Worm (Caenorhabditis elegans): ENCODE results near the gene K07F5.12.

The K07F5.12 gene

DNA sequence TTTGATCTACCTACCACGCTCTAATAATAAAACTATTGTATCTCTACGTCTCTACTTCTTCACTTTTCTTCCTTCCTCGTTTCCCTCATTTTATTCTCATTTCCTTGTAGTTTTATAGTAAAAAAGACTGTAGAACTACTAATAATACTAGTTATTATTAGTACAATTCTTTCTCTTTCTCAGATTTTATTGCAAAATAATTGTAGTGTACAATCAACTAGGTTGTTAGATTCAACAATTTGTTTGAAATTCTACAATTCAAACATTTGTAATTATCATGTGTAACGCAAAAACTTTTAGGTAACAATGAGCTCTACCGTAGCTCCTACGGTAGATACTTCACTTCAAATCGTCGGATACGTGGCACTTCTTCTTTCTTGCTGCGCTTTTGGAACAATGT, at the start of gene K07F5.12:
Gene K07F5.12, plus strand, starts transcription at position 301 of the 400 bp plus-strand sequence.
- TF ChIP-seq tbx-37 (GFP tag; conservative IDR thresholded peaks at IDR 0.05) (no peak), hmbx-1 (tag; optimal IDR thresholded peaks at IDR 0.05) (no peak), ceh-13 (GFP tag; optimal IDR thresholded peaks at IDR 0.05) (no peak), F13C5.2 (tag; optimal IDR thresholded peaks at IDR 0.05) (no peak), tra-4 (tag; optimal IDR thresholded peaks at IDR 0.05) (no peak), B0310.2 (tag; optimal IDR thresholded peaks at IDR 0.05) (no peak), ceh-36 (tag; optimal IDR thresholded peaks at IDR 0.05) (no peak), hmg-4 (GFP tag; optimal IDR thresholded peaks at IDR 0.05) (no peak), tbx-11 (GFP tag; IDR thresholded peaks at IDR 0.05) (no peak), flt-1 (GFP tag; IDR thresholded peaks at IDR 0.05) (no peak)

DNA sequence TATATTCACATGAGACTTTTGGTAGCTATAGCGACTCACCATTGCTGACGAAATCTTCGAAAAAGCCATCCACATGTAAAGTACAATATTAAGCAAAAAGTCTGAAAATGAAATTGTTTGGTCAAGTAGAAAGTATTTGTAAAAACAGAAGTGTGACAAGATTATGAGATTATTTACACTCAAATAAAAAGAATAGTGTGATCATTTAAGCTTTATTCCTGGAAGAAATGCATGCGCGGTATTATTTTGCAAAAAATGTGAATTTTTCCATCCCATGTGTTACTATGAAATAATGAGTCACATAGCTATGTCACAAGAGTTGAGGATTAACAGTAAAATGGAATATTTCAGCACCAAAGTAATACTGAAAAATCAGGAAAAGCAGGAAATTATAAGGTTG, 45.2 kb upstream of the K07F5.12 start, which contains the start of gene dct-15:
Gene dct-15, minus strand, starts transcription at position 101 of the 400 bp plus-strand sequence.
- TF ChIP-seq flt-1 (GFP tag; IDR thresholded peaks at IDR 0.05) = no peak
- TF ChIP-seq pes-1 (GFP tag; IDR thresholded peaks at IDR 0.05) = no peak
- TF ChIP-seq tbx-37 (GFP tag; conservative IDR thresholded peaks at IDR 0.05) = no peak
- no peak for TF ChIP-seq ceh-13 (GFP tag; optimal IDR thresholded peaks at IDR 0.05)
- no peak for TF ChIP-seq tra-4 (tag; optimal IDR thresholded peaks at IDR 0.05)
- TF ChIP-seq hnd-1 (tag; optimal IDR thresholded peaks at IDR 0.05) = no peak
- no peak for TF ChIP-seq F13C5.2 (tag; optimal IDR thresholded peaks at IDR 0.05)
- no peak for TF ChIP-seq hmg-4 (GFP tag; optimal IDR thresholded peaks at IDR 0.05)
- TF ChIP-seq B0310.2 (tag; optimal IDR thresholded peaks at IDR 0.05) = no peak
- TF ChIP-seq aly-1 (tag; optimal IDR thresholded peaks at IDR 0.05) = no peak
- no peak for TF ChIP-seq scrt-1 (GFP tag; IDR thresholded peaks at IDR 0.05)
- no peak for TF ChIP-seq tbx-11 (GFP tag; IDR thresholded peaks at IDR 0.05)
- TF ChIP-seq hmbx-1 (tag; optimal IDR thresholded peaks at IDR 0.05) = no peak

DNA sequence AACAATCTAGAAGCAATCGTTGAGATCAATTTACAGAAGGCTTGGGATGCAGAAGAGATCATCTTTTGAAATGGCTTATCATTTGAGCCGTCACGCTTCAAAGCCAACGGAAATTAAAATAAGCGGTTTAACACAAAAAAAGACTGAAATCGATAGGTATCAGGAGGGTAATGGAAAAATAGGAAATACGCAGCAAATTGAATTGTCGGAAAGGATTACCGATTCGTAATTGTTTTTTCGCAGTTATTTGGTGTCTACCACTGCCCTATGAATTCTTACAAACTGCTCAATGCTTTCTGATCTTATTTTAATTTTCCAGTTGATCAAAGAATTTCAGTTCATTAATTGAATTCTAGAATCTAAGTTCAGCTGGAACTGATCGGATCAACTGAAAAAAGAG, 44.3 kb upstream of the K07F5.12 start:
- TF ChIP-seq hmg-4 (GFP tag; optimal IDR thresholded peaks at IDR 0.05) (no peak), ets-7 (tag; optimal IDR thresholded peaks at IDR 0.05) (no peak), F13C5.2 (tag; optimal IDR thresholded peaks at IDR 0.05) (no peak), hnd-1 (tag; optimal IDR thresholded peaks at IDR 0.05) (no peak), flt-1 (GFP tag; IDR thresholded peaks at IDR 0.05) (no peak), B0310.2 (tag; optimal IDR thresholded peaks at IDR 0.05) (no peak), tbx-11 (GFP tag; IDR thresholded peaks at IDR 0.05) (no peak), ama-1 (optimal IDR thresholded peaks at IDR 0.05) (no peak), tra-4 (tag; optimal IDR thresholded peaks at IDR 0.05) (no peak), scrt-1 (GFP tag; IDR thresholded peaks at IDR 0.05) (no peak), tbx-37 (GFP tag; conservative IDR thresholded peaks at IDR 0.05) (no peak), ceh-36 (tag; optimal IDR thresholded peaks at IDR 0.05) (no peak), ceh-13 (GFP tag; optimal IDR thresholded peaks at IDR 0.05) (no peak), sea-1 (GFP tag; conservative IDR thresholded peaks at IDR 0.05) (no peak), aly-1 (tag; optimal IDR thresholded peaks at IDR 0.05) (no peak), pes-1 (GFP tag; IDR thresholded peaks at IDR 0.05) (no peak), hmbx-1 (tag; optimal IDR thresholded peaks at IDR 0.05) (no peak)

DNA sequence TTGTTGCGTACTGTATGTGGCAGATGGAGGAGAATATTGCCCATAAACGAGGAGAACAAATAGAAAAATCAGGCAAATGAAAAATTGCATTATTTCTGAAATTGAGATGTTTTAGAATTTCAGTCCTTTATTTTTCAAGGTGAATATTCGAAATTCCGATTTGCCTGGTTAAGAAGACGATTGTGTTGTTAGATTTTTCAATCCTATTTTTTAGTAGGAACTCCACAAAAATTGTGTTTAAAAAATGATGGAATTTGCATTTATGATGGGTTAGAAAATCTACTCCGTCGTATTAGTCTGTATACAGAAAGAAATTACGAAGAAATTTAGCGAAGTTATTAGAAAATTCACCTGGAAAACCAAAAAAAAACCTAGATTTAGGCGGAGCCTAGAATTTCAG, 40.4 kb upstream of the K07F5.12 start, which contains the start of gene egl-20:
Gene egl-20, minus strand, starts transcription at position 101 of the 400 bp plus-strand sequence.
- no peak for TF ChIP-seq tbx-37 (GFP tag; conservative IDR thresholded peaks at IDR 0.05)
- no peak for TF ChIP-seq scrt-1 (GFP tag; IDR thresholded peaks at IDR 0.05)
- TF ChIP-seq ceh-36 (tag; optimal IDR thresholded peaks at IDR 0.05) = no peak
- no peak for TF ChIP-seq ceh-13 (GFP tag; optimal IDR thresholded peaks at IDR 0.05)
- no peak for TF ChIP-seq ama-1 (optimal IDR thresholded peaks at IDR 0.05)
- no peak for TF ChIP-seq pes-1 (GFP tag; IDR thresholded peaks at IDR 0.05)
- TF ChIP-seq hnd-1 (tag; optimal IDR thresholded peaks at IDR 0.05) = no peak
- TF ChIP-seq ets-7 (tag; optimal IDR thresholded peaks at IDR 0.05) = no peak
- no peak for TF ChIP-seq flt-1 (GFP tag; IDR thresholded peaks at IDR 0.05)
- TF ChIP-seq tra-4 (tag; optimal IDR thresholded peaks at IDR 0.05) = no peak

DNA sequence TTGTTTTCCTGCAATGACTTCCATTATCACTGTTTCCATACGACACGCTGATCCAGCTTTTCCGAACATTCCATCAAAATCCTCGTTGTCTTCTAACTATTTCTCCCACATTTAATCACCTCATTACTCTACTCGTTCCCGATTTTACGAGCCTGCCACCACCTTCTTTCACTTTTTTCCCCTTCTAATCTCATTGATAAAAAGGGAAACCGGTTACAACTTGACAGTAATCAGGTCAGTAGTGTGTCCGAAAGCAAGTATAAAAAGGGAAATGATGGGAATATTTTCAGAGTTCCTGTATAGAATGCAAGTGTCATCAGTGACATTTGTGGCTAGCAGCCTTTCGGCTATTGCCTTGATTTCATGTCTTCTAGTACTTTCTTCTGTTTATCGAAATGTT, 34.2 kb upstream of the K07F5.12 start, which contains the start of gene col-123:
Gene col-123, plus strand, starts transcription at position 301 of the 400 bp plus-strand sequence.
- no peak for TF ChIP-seq hmg-4 (GFP tag; optimal IDR thresholded peaks at IDR 0.05)
- no peak for TF ChIP-seq pes-1 (GFP tag; IDR thresholded peaks at IDR 0.05)
- no peak for TF ChIP-seq tra-4 (tag; optimal IDR thresholded peaks at IDR 0.05)
- TF ChIP-seq F13C5.2 (tag; optimal IDR thresholded peaks at IDR 0.05) = no peak

DNA sequence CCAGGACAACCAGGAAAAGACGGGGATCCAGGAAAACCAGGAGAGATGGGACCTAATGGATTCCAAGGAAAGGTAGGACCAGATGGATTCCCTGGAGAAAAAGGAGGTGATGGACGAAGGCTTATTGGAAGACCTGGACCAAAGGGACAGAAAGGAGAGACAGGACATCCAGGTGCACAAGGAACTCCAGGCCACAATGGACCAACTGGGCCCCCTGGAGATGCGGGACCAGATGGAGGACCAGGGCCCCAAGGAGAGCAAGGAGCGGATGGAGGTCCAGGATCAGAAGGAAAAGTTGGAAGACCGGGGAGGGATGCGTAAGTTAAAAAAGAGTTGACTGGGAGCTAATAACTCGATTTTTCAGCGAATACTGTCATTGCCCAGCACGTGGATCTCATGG, 33.2 kb upstream of the K07F5.12 start:
- TF ChIP-seq tbx-37 (GFP tag; conservative IDR thresholded peaks at IDR 0.05) (no peak), hmbx-1 (tag; optimal IDR thresholded peaks at IDR 0.05) (no peak), B0310.2 (tag; optimal IDR thresholded peaks at IDR 0.05) (no peak), hnd-1 (tag; optimal IDR thresholded peaks at IDR 0.05) (no peak), hmg-4 (GFP tag; optimal IDR thresholded peaks at IDR 0.05) (no peak)

DNA sequence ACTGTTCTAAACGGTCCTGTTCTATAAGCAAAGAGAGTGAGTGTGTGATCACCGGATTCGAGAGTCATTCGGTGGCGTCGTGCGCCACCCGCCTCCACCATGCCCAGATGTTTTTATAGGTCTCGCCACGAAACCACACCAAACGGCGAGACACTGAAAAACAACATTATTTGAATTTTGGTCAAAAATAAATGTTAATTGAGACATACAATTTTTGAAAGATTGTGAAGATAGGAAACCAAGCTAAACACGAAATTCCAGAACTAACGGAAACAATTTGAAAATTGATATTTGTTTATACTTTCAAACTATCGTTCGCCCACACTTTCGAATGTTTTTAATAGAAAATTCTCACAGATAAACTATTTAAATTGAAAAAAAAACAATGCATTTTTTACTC, 31.3 kb upstream of the K07F5.12 start, which contains the start of gene catp-6:
Gene catp-6, minus strand, starts transcription at position 101 of the 400 bp plus-strand sequence.
- TF ChIP-seq hmbx-1 (tag; optimal IDR thresholded peaks at IDR 0.05) (no peak), ceh-36 (tag; optimal IDR thresholded peaks at IDR 0.05) (no peak), F13C5.2 (tag; optimal IDR thresholded peaks at IDR 0.05) (no peak), tbx-11 (GFP tag; IDR thresholded peaks at IDR 0.05) (no peak), pes-1 (GFP tag; IDR thresholded peaks at IDR 0.05) (no peak), hmg-4 (GFP tag; optimal IDR thresholded peaks at IDR 0.05) (no peak), tra-4 (tag; optimal IDR thresholded peaks at IDR 0.05) (no peak), scrt-1 (GFP tag; IDR thresholded peaks at IDR 0.05) (no peak), ceh-13 (GFP tag; optimal IDR thresholded peaks at IDR 0.05) (no peak), hnd-1 (tag; optimal IDR thresholded peaks at IDR 0.05) (no peak), ets-7 (tag; optimal IDR thresholded peaks at IDR 0.05) (no peak), tbx-37 (GFP tag; conservative IDR thresholded peaks at IDR 0.05) (no peak)

DNA sequence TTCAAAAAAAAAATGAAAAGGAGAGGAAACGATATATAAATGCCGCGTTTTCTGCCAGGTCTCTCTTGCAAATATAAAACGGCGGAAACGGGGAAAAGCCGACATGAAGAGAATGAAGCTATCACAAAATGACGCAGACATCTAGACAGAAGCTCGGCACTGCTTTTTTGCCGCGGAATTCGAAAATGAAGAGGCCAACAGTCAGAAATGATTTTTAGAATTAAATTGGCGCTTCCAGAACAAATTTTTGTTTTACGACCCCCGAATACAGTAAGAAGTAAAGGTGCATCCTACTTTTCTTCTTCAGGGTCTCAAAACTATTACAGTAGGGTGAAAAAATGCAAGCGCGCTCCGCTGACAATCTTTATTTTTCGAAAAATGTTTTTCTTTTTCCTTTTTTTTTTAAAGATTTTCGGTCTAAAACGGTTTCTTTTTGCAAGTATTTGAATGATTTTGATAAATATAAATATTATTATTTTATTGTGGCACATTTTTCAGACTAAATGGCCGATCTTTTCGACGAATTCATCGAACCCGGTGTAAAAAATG, 30.5 kb upstream of the K07F5.12 start, which contains the start of gene mtr-4:
Gene mtr-4, plus strand, starts transcription at position 499 of the 549 bp plus-strand sequence.
- TF ChIP-seq ceh-36 (tag; optimal IDR thresholded peaks at IDR 0.05) (no peak), hnd-1 (tag; optimal IDR thresholded peaks at IDR 0.05) (no peak), ets-7 (tag; optimal IDR thresholded peaks at IDR 0.05) (no peak), tbx-11 (GFP tag; IDR thresholded peaks at IDR 0.05) (no peak), aly-1 (tag; optimal IDR thresholded peaks at IDR 0.05) (no peak), ama-1 (optimal IDR thresholded peaks at IDR 0.05) (no peak), hmg-4 (GFP tag; optimal IDR thresholded peaks at IDR 0.05) (no peak), sea-1 (GFP tag; conservative IDR thresholded peaks at IDR 0.05) (no peak), F13C5.2 (tag; optimal IDR thresholded peaks at IDR 0.05) (no peak), hmbx-1 (tag; optimal IDR thresholded peaks at IDR 0.05) (no peak), tbx-37 (GFP tag; conservative IDR thresholded peaks at IDR 0.05) (no peak), ceh-13 (GFP tag; optimal IDR thresholded peaks at IDR 0.05) (no peak)

Data from whole organism, early embryonic.